Fruit fly (Drosophila melanogaster) whole organism, embryonic: ENCODE results near the gene Yp1.

ENCODE experiments used
- CG10959 ChIP-seq: fragments of 200-800 bp; sonication (Bioruptor generic); IDR thresholded peaks from 2 replicates; pipeline ENCODE4 v1.3.6; 2022; ENCODE audit warnings: missing biosample characterization, missing genetic modification characterization
- CG11247 ChIP-seq: fragments of 200-800 bp; sonication (Bioruptor generic); IDR thresholded peaks from 2 replicates; pipeline ENCODE4 v1.3.6; 2022; ENCODE audit warnings: missing biosample characterization, missing genetic modification characterization
- CG11504 ChIP-seq: fragments of 200-800 bp; sonication (Bioruptor generic); optimal IDR thresholded peaks from 3 replicates; lab custom pipeline; 2019; ENCODE audit warnings: missing biosample characterization, mild to moderate bottlenecking, missing genetic modification characterization, moderate library complexity
- CG14667 ChIP-seq: fragments of 200-800 bp; sonication (Bioruptor generic); IDR thresholded peaks from 2 replicates; pipeline ENCODE4 v1.3.6; 2022; ENCODE audit warnings: missing biosample characterization, missing genetic modification characterization
- CG14860 ChIP-seq: fragments of 200-800 bp; sonication (Bioruptor generic); IDR thresholded peaks from 3 replicates; pipeline ENCODE4 v1.3.6; 2022; ENCODE audit warnings: missing biosample characterization, missing genetic modification characterization; ENCODE audit not compliant: partially characterized antibody
- CG17829 ChIP-seq: fragments of 200-800 bp; optimal IDR thresholded peaks from 2 replicates; lab custom pipeline; 2019; ENCODE audit warnings: missing biosample characterization, mild to moderate bottlenecking, missing genetic modification characterization, moderate library complexity
- CG1792 ChIP-seq: fragments of 200-800 bp; sonication (Bioruptor generic); optimal IDR thresholded peaks from 2 replicates; lab custom pipeline; 2016; ENCODE audit warnings: missing biosample characterization, missing genetic modification characterization
- CG2712 ChIP-seq: fragments of 200-800 bp; optimal IDR thresholded peaks from 3 replicates; lab custom pipeline; 2019; ENCODE audit warnings: missing biosample characterization, mild to moderate bottlenecking, missing genetic modification characterization, moderate library complexity
- CG2875 ChIP-seq: fragments of 200-800 bp; sonication (Bioruptor generic); optimal IDR thresholded peaks from 2 replicates; lab custom pipeline; 2017; ENCODE audit warnings: missing biosample characterization, mild to moderate bottlenecking, missing genetic modification characterization, missing genetic modification reagents
- CG2889 ChIP-seq: fragments of 200-800 bp; sonication (Bioruptor generic); IDR thresholded peaks from 3 replicates; pipeline ENCODE4 v1.3.6; 2022; ENCODE audit warnings: missing biosample characterization, missing genetic modification characterization
- CG31365 ChIP-seq: fragments of 200-800 bp; sonication (Bioruptor generic); optimal IDR thresholded peaks from 2 replicates; lab custom pipeline; 2018; ENCODE audit warnings: missing biosample characterization, mild to moderate bottlenecking, missing genetic modification characterization
- CG6683 ChIP-seq: fragments of 200-800 bp; sonication (Bioruptor generic); optimal IDR thresholded peaks from 2 replicates; lab custom pipeline; 2017; ENCODE audit warnings: missing biosample characterization, mild to moderate bottlenecking, missing genetic modification characterization, missing genetic modification reagents
- CG6765 ChIP-seq: fragments of 200-800 bp; sonication (Bioruptor generic); optimal IDR thresholded peaks from 3 replicates; lab custom pipeline; 2017; ENCODE audit warnings: missing biosample characterization, mild to moderate bottlenecking, missing genetic modification characterization
- Camta ChIP-seq: fragments of 200-800 bp; sonication (Bioruptor generic); optimal IDR thresholded peaks from 2 replicates; lab custom pipeline; 2016; ENCODE audit warnings: missing biosample characterization, missing genetic modification characterization
- D ChIP-seq, 2 experiments: fragments of 200-800 bp in 1 of 2; fragments of >200 bp in 1 of 2; sonication (Bioruptor generic) in 1 of 2; optimal IDR thresholded peaks; 2 replicates in 1 of 2; 3 replicates in 1 of 2; lab custom pipeline; 2017; ENCODE audit warnings: mild to moderate bottlenecking in 1 of 2, missing biosample characterization in 1 of 2, missing genetic modification characterization in 1 of 2, missing genetic modification reagents in 1 of 2
- Dll ChIP-seq: fragments of 200-800 bp; sonication (Bioruptor generic); IDR thresholded peaks from 4 replicates; pipeline ENCODE4 v1.3.6; 2022; ENCODE audit warnings: missing biosample characterization, missing genetic modification characterization; ENCODE audit not compliant: partially characterized antibody
- Dp ChIP-seq: fragments of 200-800 bp; sonication (Bioruptor generic); optimal IDR thresholded peaks from 2 replicates; lab custom pipeline; 2018; ENCODE audit warnings: missing biosample characterization, mild to moderate bottlenecking, missing genetic modification characterization, moderate library complexity
- H2.0 ChIP-seq: fragments of 200-800 bp; sonication (Bioruptor generic); IDR thresholded peaks from 2 replicates; pipeline ENCODE4 v1.3.6; 2022; ENCODE audit warnings: missing biosample characterization, missing genetic modification characterization
- HLH3B ChIP-seq: fragments of 200-800 bp; sonication (Bioruptor generic); IDR thresholded peaks from 2 replicates; pipeline ENCODE4 v1.3.6; 2022; ENCODE audit warnings: missing biosample characterization, missing genetic modification characterization
- Jarid2 ChIP-seq: fragments of 200-800 bp; sonication (Bioruptor generic); optimal IDR thresholded peaks from 3 replicates; lab custom pipeline; 2017; ENCODE audit warnings: mild to moderate bottlenecking, missing biosample characterization, missing genetic modification reagents, missing genetic modification characterization
- Lim3 ChIP-seq: fragments of 200-800 bp; sonication (Bioruptor generic); IDR thresholded peaks from 2 replicates; pipeline ENCODE4 v1.3.6; 2022; ENCODE audit warnings: missing biosample characterization, missing genetic modification characterization
- Mrtf ChIP-seq: fragments of 200-800 bp; sonication (Bioruptor generic); IDR thresholded peaks from 3 replicates; pipeline ENCODE4 v1.3.6; 2022; ENCODE audit warnings: missing biosample characterization, missing genetic modification characterization
- Myb ChIP-seq: fragments of 200-800 bp; sonication (Bioruptor generic); optimal IDR thresholded peaks from 2 replicates; lab custom pipeline; 2016; ENCODE audit warnings: missing biosample characterization, missing genetic modification characterization
- NfI ChIP-seq: fragments of 200-800 bp; sonication (Bioruptor generic); optimal IDR thresholded peaks from 3 replicates; lab custom pipeline; 2018; ENCODE audit warnings: missing biosample characterization, mild to moderate bottlenecking, missing genetic modification characterization, moderate library complexity
- Rfx ChIP-seq: fragments of 200-800 bp; sonication (Bioruptor generic); IDR thresholded peaks from 2 replicates; pipeline ENCODE4 v1.3.6; 2022; ENCODE audit warnings: missing biosample characterization, missing genetic modification characterization
- Sin3A ChIP-seq: fragments of >200 bp; optimal IDR thresholded peaks from 2 replicates; lab custom pipeline; 2018
- Sry-β ChIP-seq: fragments of 200-800 bp; sonication (Bioruptor generic); optimal IDR thresholded peaks from 2 replicates; lab custom pipeline; 2018; ENCODE audit warnings: missing biosample characterization, mild to moderate bottlenecking, missing genetic modification characterization, moderate library complexity
- Vsx1 ChIP-seq: fragments of 200-800 bp; sonication (Bioruptor generic); optimal IDR thresholded peaks from 2 replicates; lab custom pipeline; 2017; ENCODE audit warnings: missing biosample characterization, mild to moderate bottlenecking, missing genetic modification characterization, missing genetic modification reagents
- al ChIP-seq: fragments of 200-800 bp; sonication (Bioruptor generic); IDR thresholded peaks from 2 replicates; pipeline ENCODE4 v1.3.6; 2022; ENCODE audit warnings: missing biosample characterization, missing genetic modification characterization
- ash1 ChIP-seq: fragments of 200-800 bp; sonication (Bioruptor generic); optimal IDR thresholded peaks from 2 replicates; lab custom pipeline; 2018; ENCODE audit warnings: missing biosample characterization, mild to moderate bottlenecking, missing genetic modification characterization
- az2 ChIP-seq: fragments of 200-800 bp; sonication (Bioruptor generic); optimal IDR thresholded peaks from 3 replicates; lab custom pipeline; 2016; ENCODE audit warnings: missing biosample characterization, missing genetic modification characterization
- cad ChIP-seq: fragments of >200 bp; optimal IDR thresholded peaks from 2 replicates; lab custom pipeline; 2017; ENCODE audit warnings: missing biosample characterization, missing genetic modification characterization
- corto ChIP-seq: fragments of 200-800 bp; sonication (Bioruptor generic); optimal IDR thresholded peaks from 2 replicates; lab custom pipeline; 2016; ENCODE audit warnings: missing biosample characterization, mild to moderate bottlenecking, missing genetic modification characterization, moderate library complexity
- dan ChIP-seq: fragments of 200-800 bp; sonication (Bioruptor generic); IDR thresholded peaks from 2 replicates; pipeline ENCODE4 v1.3.6; 2022; ENCODE audit warnings: missing biosample characterization, missing genetic modification characterization
- dati ChIP-seq: fragments of 200-800 bp; sonication (Bioruptor generic); IDR thresholded peaks from 2 replicates; pipeline ENCODE4 v1.3.6; 2022; ENCODE audit warnings: missing biosample characterization, missing genetic modification characterization
- dmrt99B ChIP-seq: fragments of 200-800 bp; sonication (Bioruptor generic); optimal IDR thresholded peaks from 2 replicates; lab custom pipeline; 2018; ENCODE audit warnings: missing biosample characterization, mild to moderate bottlenecking, missing genetic modification characterization, moderate library complexity
- grau ChIP-seq: fragments of 200-800 bp; optimal IDR thresholded peaks from 3 replicates; lab custom pipeline; 2019; ENCODE audit warnings: missing biosample characterization, mild to moderate bottlenecking, missing genetic modification characterization, moderate library complexity
- ken ChIP-seq: fragments of 200-800 bp; sonication (Bioruptor generic); IDR thresholded peaks from 3 replicates; pipeline ENCODE4 v1.3.6; 2022; ENCODE audit warnings: missing biosample characterization, missing genetic modification characterization
- lov ChIP-seq, 2 experiments: fragments of 200-800 bp in 1 of 2; fragments of >200 bp in 1 of 2; sonication (Bioruptor generic) in 1 of 2; IDR thresholded peaks in 1 of 2; optimal IDR thresholded peaks in 1 of 2; 2 replicates in 1 of 2; 3 replicates in 1 of 2; pipeline versions ENCODE4 v1.3.6 to Lab custom; 2017 to 2022; ENCODE audit warnings: missing biosample characterization in 1 of 2, missing genetic modification characterization in 1 of 2
- maf-S ChIP-seq: fragments of 200-800 bp; sonication (Bioruptor generic); optimal IDR thresholded peaks from 2 replicates; lab custom pipeline; 2016; ENCODE audit warnings: missing biosample characterization, missing genetic modification characterization
- odd ChIP-seq: fragments of 200-800 bp; sonication (Bioruptor generic); optimal IDR thresholded peaks from 2 replicates; lab custom pipeline; 2017; ENCODE audit warnings: missing biosample characterization, mild to moderate bottlenecking, missing genetic modification characterization
- otp ChIP-seq: fragments of 200-800 bp; sonication (Bioruptor generic); IDR thresholded peaks from 3 replicates; pipeline ENCODE4, ENCODE4 v1.3.6; 2022; ENCODE audit warnings: missing biosample characterization, missing genetic modification characterization
- pan ChIP-seq, 4 experiments: fragments of >200 bp in 3 of 4; fragments of 200-800 bp in 1 of 4; sonication (Bioruptor generic) in 1 of 4; optimal IDR thresholded peaks in 3 of 4; IDR thresholded peaks in 1 of 4; 2 replicates each; pipeline versions ENCODE4 v1.3.6 to Lab custom; 2017 to 2022; ENCODE audit warnings: missing biosample characterization in 2 of 4, missing genetic modification characterization in 2 of 4, mixed read lengths in 1 of 4
- pb ChIP-seq: fragments of 200-800 bp; sonication (Bioruptor generic); optimal IDR thresholded peaks from 3 replicates; lab custom pipeline; 2016; ENCODE audit warnings: missing biosample characterization, missing genetic modification characterization
- rib ChIP-seq: fragments of 200-800 bp; sonication (Bioruptor generic); IDR thresholded peaks from 2 replicates; pipeline ENCODE4 v1.3.6; 2022; ENCODE audit warnings: missing biosample characterization, missing genetic modification characterization
- slou ChIP-seq: fragments of 200-800 bp; sonication (Bioruptor generic); optimal IDR thresholded peaks from 3 replicates; lab custom pipeline; 2016; ENCODE audit warnings: missing biosample characterization, missing genetic modification characterization
- tgo ChIP-seq: fragments of 200-800 bp; sonication (Bioruptor generic); IDR thresholded peaks from 3 replicates; pipeline ENCODE4 v1.3.6; 2022; ENCODE audit warnings: missing biosample characterization, missing genetic modification characterization
- tio ChIP-seq: fragments of 200-800 bp; sonication (Bioruptor generic); optimal IDR thresholded peaks from 2 replicates; lab custom pipeline; 2017; ENCODE audit warnings: missing biosample characterization, missing genetic modification characterization, inconsistent platforms
- vvl ChIP-seq: fragments of 200-800 bp; sonication (Bioruptor generic); IDR thresholded peaks from 2 replicates; pipeline ENCODE4 v1.3.6; 2022; ENCODE audit warnings: missing biosample characterization, missing genetic modification characterization
- wor ChIP-seq: fragments of 200-800 bp; sonication (Bioruptor generic); IDR thresholded peaks from 2 replicates; pipeline ENCODE4 v1.3.6; 2022; ENCODE audit warnings: missing biosample characterization, missing genetic modification characterization
- yki ChIP-seq: fragments of >200 bp; optimal IDR thresholded peaks from 3 replicates; lab custom pipeline; 2018

The Yp1 gene

DNA sequence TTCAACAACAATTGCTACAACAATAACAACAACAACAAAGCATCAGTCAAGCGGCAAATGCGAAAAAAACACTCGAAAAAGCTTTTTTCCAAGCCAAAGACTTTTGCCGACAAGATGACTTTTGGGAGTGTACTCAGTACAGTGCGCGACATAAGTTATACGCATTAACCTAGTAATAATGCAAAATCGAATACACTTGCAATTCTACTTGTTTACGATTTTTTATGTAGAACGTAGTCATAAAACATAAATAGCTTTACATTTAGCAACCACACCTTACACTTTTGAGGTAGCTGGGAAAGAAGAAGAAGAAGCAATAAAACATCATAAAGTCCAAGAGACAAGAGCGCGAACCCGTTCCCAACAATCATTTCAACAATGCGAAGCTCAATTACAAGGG lies 50.9 kb downstream of the Yp1 start (continued):
- TF ChIP-seq lov (optimal IDR thresholded peaks at IDR 0.05; lab: Kevin White, UChicago) (no peak), lov (GFP tag; IDR thresholded peaks at IDR 0.05; lab: Robert Waterston, UW) (no peak), maf-S (GFP tag; lab: Kevin White, UChicago) (no peak), CG10959 (GFP tag; lab: Robert Waterston, UW) (no peak), slou (GFP tag; lab: Kevin White, UChicago) (no peak), Vsx1 (GFP tag; lab: Kevin White, UChicago) (no peak), CG14860 (GFP tag; lab: Robert Waterston, UW) (no peak), dan (GFP tag; lab: Robert Waterston, UW) (no peak), otp (GFP tag; lab: Robert Waterston, UW) (no peak), dmrt99B (peak; percentile 22), CG14667 (no peak), pb (GFP tag; lab: Kevin White, UChicago) (no peak), Mrtf (GFP tag; lab: Robert Waterston, UW) (no peak), vvl (GFP tag; lab: Robert Waterston, UW) (0 out of 2 replicates have a peak, but pooled peaks have one; percentile 20), pan (optimal IDR thresholded peaks at IDR 0.05; lab: Kevin White, UChicago) (no peak), pan (GFP tag; optimal IDR thresholded peaks at IDR 0.05 in 1 of 2, IDR thresholded peaks at IDR 0.05 in 1 of 2) (no peak), Rfx (GFP tag; lab: Robert Waterston, UW) (peak; percentile 36; the same call in 1 of the 2 replicates), dati (GFP tag; lab: Robert Waterston, UW) (no peak), CG1792 (no peak), CG2889 (GFP tag; lab: Robert Waterston, UW) (no peak), Sry-β (GFP tag; lab: Kevin White, UChicago) (no peak), odd (GFP tag; lab: Kevin White, UChicago) (no peak), CG11504 (peak; percentile 34), Jarid2 (no peak), ash1 (GFP tag; lab: Kevin White, UChicago) (no peak), CG6683 (no peak), wor (GFP tag; lab: Robert Waterston, UW) (no peak), grau (tag; lab: Kevin White, UChicago) (no peak), Myb (GFP tag; lab: Kevin White, UChicago) (no peak), ken (GFP tag; lab: Robert Waterston, UW) (no peak), Lim3 (no peak), CG11247 (no peak), cad (GFP tag; lab: Kevin White, UChicago) (no peak), al (GFP tag; lab: Robert Waterston, UW) (no peak), rib (GFP tag; lab: Robert Waterston, UW) (no peak), CG6765 (no peak), yki (lab: Kevin White, UChicago) (no peak), CG2712 (peak; percentile 1), HLH3B (no peak), NfI (GFP tag; lab: Kevin White, UChicago) (no peak), corto (GFP tag; lab: Kevin White, UChicago) (no peak), CG2875 (GFP tag; lab: Kevin White, UChicago) (no peak), CG31365 (tag; lab: Kevin White, UChicago) (no peak), Camta (GFP tag; lab: Kevin White, UChicago) (no peak), D (optimal IDR thresholded peaks at IDR 0.05; lab: Kevin White, UChicago) (no peak), D (GFP tag; optimal IDR thresholded peaks at IDR 0.05; lab: Kevin White, UChicago) (peak; percentile 7), Dll (GFP tag; lab: Robert Waterston, UW) (no peak), az2 (no peak), Dp (GFP tag; lab: Kevin White, UChicago) (no peak), H2.0 (GFP tag; lab: Robert Waterston, UW) (no peak), tgo (GFP tag; lab: Robert Waterston, UW) (no peak), Sin3A (no peak), tio (GFP tag; lab: Kevin White, UChicago) (no peak), CG17829 (no peak)
